Worm (Caenorhabditis elegans): ENCODE results near the gene Y32F6A.4.

Y32F6A.4 gene

DNA sequence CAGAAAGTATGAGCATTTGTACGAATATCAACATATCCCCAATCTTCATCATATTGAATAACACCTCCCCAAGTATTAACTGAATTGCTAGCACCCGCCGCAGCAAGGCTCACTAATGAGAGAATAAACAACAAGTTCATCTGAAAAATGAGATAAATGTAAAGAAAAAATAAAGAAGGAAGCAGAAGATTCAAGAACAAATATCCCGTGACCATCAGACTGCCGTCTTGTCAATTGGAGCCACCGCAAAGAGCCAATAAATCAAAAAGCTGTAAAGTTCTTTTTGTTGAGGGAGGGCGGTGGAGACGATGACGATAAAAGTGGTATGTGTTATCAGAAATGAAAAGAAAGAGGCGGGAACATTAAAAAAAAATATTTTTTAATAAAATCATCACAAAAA lies 19.6 kb upstream of the Y32F6A.4 start, which contains the start of gene Y32F6A.5:
Gene Y32F6A.5, minus strand, starts transcription at position 140 of the 400 bp plus-strand sequence.
- TF ChIP-seq snpc-4 (tag; optimal IDR thresholded peaks at IDR 0.05) = no peak
- TF ChIP-seq mep-1 (tag; optimal IDR thresholded peaks at IDR 0.05) = no peak
- TF ChIP-seq elt-1 (tag; optimal IDR thresholded peaks at IDR 0.05; ENCODE audit: borderline replicate concordance, insufficient read depth) = no peak
- no peak for TF ChIP-seq elt-3 (tag; optimal IDR thresholded peaks at IDR 0.05)
- TF ChIP-seq lsy-2 (tag; optimal IDR thresholded peaks at IDR 0.05) = no peak
- TF ChIP-seq sem-2 (GFP tag; optimal IDR thresholded peaks at IDR 0.05) = no peak
- TF ChIP-seq mls-2 (tag; optimal IDR thresholded peaks at IDR 0.05) = no peak
- no peak for TF ChIP-seq lin-32 (GFP tag; optimal IDR thresholded peaks at IDR 0.05)

- TF ChIP-seq ces-1 (GFP tag; optimal IDR thresholded peaks at IDR 0.05) = no peak
- peak; percentile 8 for TF ChIP-seq unc-120 (tag; optimal IDR thresholded peaks at IDR 0.05; ENCODE audit: poor library complexity, severe bottlenecking)
- peak; percentile 61 for TF ChIP-seq lsy-2 (tag; optimal IDR thresholded peaks at IDR 0.05)
These were observed 7.5 kb upstream of the Y32F6A.4 start, which contains the start of gene pap-1 for ce11 chrV:10441135-10442024. Gene pap-1, plus strand, starts transcription at chrV:10441974.

DNA sequence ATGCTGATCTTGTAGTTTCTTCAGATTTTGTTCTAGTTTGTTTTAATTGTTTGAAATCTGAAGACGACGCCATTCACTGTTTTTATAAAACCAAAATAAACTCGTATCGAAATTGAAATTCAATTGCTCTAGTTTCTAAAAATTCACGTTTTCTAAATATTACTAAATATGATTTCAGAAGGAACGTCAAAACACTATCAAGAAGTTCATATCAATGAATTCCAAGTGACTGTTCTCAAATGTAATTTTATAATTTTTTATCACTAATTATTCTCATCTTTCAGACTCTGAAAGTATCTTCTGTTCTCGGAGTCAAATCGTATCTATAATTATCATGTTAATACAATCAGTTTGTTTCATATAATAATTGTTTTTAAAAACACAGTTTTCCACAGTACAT lies 6.9 kb upstream of the Y32F6A.4 start, which contains the start of gene snf-10:
Gene snf-10, minus strand, starts transcription at position 101 of the 400 bp plus-strand sequence.
- TF ChIP-seq M03D4.4 (tag; optimal IDR thresholded peaks at IDR 0.05) (no peak), tbx-8 (GFP tag; optimal IDR thresholded peaks at IDR 0.05) (no peak), ceh-39 (tag; optimal IDR thresholded peaks at IDR 0.05) (no peak)

- TF ChIP-seq ceh-43 (GFP tag; optimal IDR thresholded peaks at IDR 0.05) = no peak
- no peak for TF ChIP-seq ceh-83 (GFP tag; optimal IDR thresholded peaks at IDR 0.05)
- no peak for TF ChIP-seq bed-3 (GFP tag; optimal IDR thresholded peaks at IDR 0.05)
- no peak for TF ChIP-seq pha-4 (tag; optimal IDR thresholded peaks at IDR 0.05)
- TF ChIP-seq elt-1 (tag; optimal IDR thresholded peaks at IDR 0.05; ENCODE audit: borderline replicate concordance, insufficient read depth) = no peak
- no peak for TF ChIP-seq nhr-237 (tag; optimal IDR thresholded peaks at IDR 0.05)
- no peak for TF ChIP-seq unc-62 (GFP tag; optimal IDR thresholded peaks at IDR 0.05)
- TF ChIP-seq M03D4.4 (tag; optimal IDR thresholded peaks at IDR 0.05) = no peak
- TF ChIP-seq lin-13 (tag; optimal IDR thresholded peaks at IDR 0.05) = no peak
- TF ChIP-seq snpc-4 (tag; optimal IDR thresholded peaks at IDR 0.05) = no peak
- no peak for TF ChIP-seq cnd-1 (tag; optimal IDR thresholded peaks at IDR 0.05)
- no peak for TF ChIP-seq nhr-76 (tag; optimal IDR thresholded peaks at IDR 0.05)
- TF ChIP-seq sem-2 (GFP tag; optimal IDR thresholded peaks at IDR 0.05) = no peak
- TF ChIP-seq flh-1 (GFP tag; optimal IDR thresholded peaks at IDR 0.05) = no peak
These were observed 2.7 kb upstream of the Y32F6A.4 start, which contains the start of gene set-22 for ce11 chrV:10436612-10437011. Gene set-22, plus strand, starts transcription at chrV:10436912.

ce11 chrV:10435198-10435597 lies 1.3 kb upstream of the Y32F6A.4 start:
- no peak for TF ChIP-seq zip-8 (tag; optimal IDR thresholded peaks at IDR 0.05)
- TF ChIP-seq blmp-1 (tag; optimal IDR thresholded peaks at IDR 0.05) = no peak
- TF ChIP-seq drap-1 (GFP tag; optimal IDR thresholded peaks at IDR 0.05) = no peak
- TF ChIP-seq elt-3 (tag; optimal IDR thresholded peaks at IDR 0.05) = no peak
- TF ChIP-seq ces-1 (GFP tag; optimal IDR thresholded peaks at IDR 0.05) = no peak
- TF ChIP-seq pha-4 (tag; optimal IDR thresholded peaks at IDR 0.05) = no peak
- TF ChIP-seq ceh-83 (GFP tag; optimal IDR thresholded peaks at IDR 0.05) = no peak
- TF ChIP-seq sptf-1 (tag; optimal IDR thresholded peaks at IDR 0.05) = no peak
- TF ChIP-seq tbx-8 (GFP tag; optimal IDR thresholded peaks at IDR 0.05) = no peak
- no peak for TF ChIP-seq M03D4.4 (tag; optimal IDR thresholded peaks at IDR 0.05)
- TF ChIP-seq mep-1 (tag; optimal IDR thresholded peaks at IDR 0.05) = no peak
- TF ChIP-seq ceh-39 (tag; optimal IDR thresholded peaks at IDR 0.05) = no peak
- no peak for TF ChIP-seq ztf-11 (tag; optimal IDR thresholded peaks at IDR 0.05)
- no peak for TF ChIP-seq sem-2 (GFP tag; optimal IDR thresholded peaks at IDR 0.05)
- no peak for TF ChIP-seq mab-5 (tag; optimal IDR thresholded peaks at IDR 0.05)
- no peak for TF ChIP-seq unc-39 (tag; optimal IDR thresholded peaks at IDR 0.05)
- no peak for TF ChIP-seq flh-1 (GFP tag; optimal IDR thresholded peaks at IDR 0.05)

Measured in whole organism, mixed stage, embryonic.